Worm (Caenorhabditis elegans): ENCODE data around the gene F20D6.10.

ce11 chrV:8226812-8227211, 31.1 kb upstream of the F20D6.10 start, which contains the start of gene K07C11.10:
- TF ChIP-seq pha-4 (GFP tag; IDR thresholded peaks at IDR 0.05) (no peak), pha-4 (tag; optimal IDR thresholded peaks at IDR 0.05) (no peak), nhr-11 (tag; optimal IDR thresholded peaks at IDR 0.05) (no peak), ama-1 (optimal IDR thresholded peaks at IDR 0.05) (no peak), ceh-28 (tag; optimal IDR thresholded peaks at IDR 0.05) (no peak), skn-1 (tag; optimal IDR thresholded peaks at IDR 0.05) (no peak), zip-11 (GFP tag; IDR thresholded peaks at IDR 0.05) (no peak), pqm-1 (tag; optimal IDR thresholded peaks at IDR 0.05) (no peak), nhr-42 (GFP tag; IDR thresholded peaks at IDR 0.05) (no peak)

All from whole organism, L4 larva.